Worm (Caenorhabditis elegans) whole organism, young adult: ENCODE results near the gene srab-11.

Experiments
- F10E7.11 ChIP-seq: sonication (generic microtip); optimal IDR thresholded peaks from 2 replicates; lab custom pipeline; 2017; ENCODE audit warnings: mild to moderate bottlenecking, missing genetic modification characterization, moderate library complexity, missing compliant biosample characterization
- F33H1.4 ChIP-seq: fragments of 200-800 bp; sonication (Bioruptor generic); IDR thresholded peaks from 2 replicates; pipeline ENCODE4 v1.3.6; 2022; ENCODE audit warnings: missing genetic modification reagents, missing genetic modification characterization, missing compliant biosample characterization
- F39B2.1 ChIP-seq: fragments of 200-800 bp; sonication (Bioruptor generic); IDR thresholded peaks from 2 replicates; pipeline ENCODE4 v1.3.6; 2022; ENCODE audit warnings: missing genetic modification reagents, missing genetic modification characterization, missing compliant biosample characterization
- F49E8.2 ChIP-seq: sonication (generic microtip); optimal IDR thresholded peaks from 3 replicates; lab custom pipeline; 2017; ENCODE audit warnings: missing genetic modification characterization, mild to moderate bottlenecking, missing compliant biosample characterization, antibody characterized with exemption, moderate library complexity; ENCODE audit not compliant: insufficient read depth
- F57A8.1 ChIP-seq: fragments of 200-800 bp; sonication (Bioruptor generic); optimal IDR thresholded peaks from 2 replicates; lab custom pipeline; 2018; ENCODE audit warnings: mild to moderate bottlenecking, missing genetic modification characterization, moderate library complexity, missing compliant biosample characterization
- F57C9.4 ChIP-seq: sonication (generic microtip); optimal IDR thresholded peaks from 2 replicates; lab custom pipeline; 2017; ENCODE audit warnings: mild to moderate bottlenecking, missing genetic modification characterization, missing compliant biosample characterization
- K11D2.4 ChIP-seq: fragments of 200-800 bp; sonication (Bioruptor generic); IDR thresholded peaks from 2 replicates; pipeline ENCODE4 v1.3.6; 2022; ENCODE audit warnings: missing genetic modification reagents, missing genetic modification characterization, missing compliant biosample characterization
- ama-1 ChIP-seq, 3 experiments: fragments of 150-350 bp in 1 of 3; sonication (generic microtip) in 2 of 3; optimal IDR thresholded peaks; 2 replicates each; lab custom pipeline; 2014 to 2018; ENCODE audit warnings: missing biosample characterization in 2 of 3, missing genetic modification characterization in 2 of 3, missing genetic modification reagents in 2 of 3
- aptf-3 ChIP-seq: fragments of 200-800 bp; sonication (Bioruptor generic); IDR thresholded peaks from 2 replicates; pipeline ENCODE4 v1.3.6; 2022; ENCODE audit warnings: missing genetic modification characterization, missing compliant biosample characterization
- atf-7 ChIP-seq: sonication (generic microtip); optimal IDR thresholded peaks from 2 replicates; lab custom pipeline; 2017; ENCODE audit warnings: mild to moderate bottlenecking, missing genetic modification characterization, missing compliant biosample characterization
- athp-1 ChIP-seq: sonication (generic microtip); optimal IDR thresholded peaks from 2 replicates; lab custom pipeline; 2017; ENCODE audit warnings: mild to moderate bottlenecking, missing genetic modification characterization, missing compliant biosample characterization
- bed-2 ChIP-seq: fragments of 200-800 bp; sonication (Bioruptor generic); IDR thresholded peaks from 2 replicates; pipeline ENCODE4 v1.3.6; 2022; ENCODE audit warnings: missing genetic modification reagents, missing genetic modification characterization, missing compliant biosample characterization
- ceh-40 ChIP-seq: fragments of 200-800 bp; sonication (Bioruptor generic); IDR thresholded peaks from 2 replicates; pipeline ENCODE4 v1.3.6; 2022; ENCODE audit warnings: missing genetic modification characterization, missing compliant biosample characterization
- die-1 ChIP-seq: sonication (generic microtip); optimal IDR thresholded peaks from 2 replicates; lab custom pipeline; 2016; ENCODE audit warnings: missing genotype, mild to moderate bottlenecking, missing genetic modification characterization, missing compliant biosample characterization
- dox-1 ChIP-seq: fragments of 200-800 bp; sonication (Bioruptor generic); IDR thresholded peaks from 2 replicates; pipeline ENCODE4 v1.3.6; 2022; ENCODE audit warnings: missing genetic modification reagents, missing genetic modification characterization, missing compliant biosample characterization
- dpff-1 ChIP-seq: sonication (generic microtip); optimal IDR thresholded peaks from 2 replicates; lab custom pipeline; 2017; ENCODE audit warnings: mild to moderate bottlenecking, missing genetic modification characterization, missing compliant biosample characterization
- egrh-3 ChIP-seq: fragments of 200-800 bp; sonication (Bioruptor generic); IDR thresholded peaks from 2 replicates; pipeline ENCODE4 v1.3.6; 2022; ENCODE audit warnings: missing genetic modification reagents, missing genetic modification characterization, missing compliant biosample characterization
- lin-26 ChIP-seq: fragments of 200-800 bp; sonication (Bioruptor generic); IDR thresholded peaks from 2 replicates; pipeline ENCODE4 v1.3.6; 2022; ENCODE audit warnings: missing genetic modification reagents, missing genetic modification characterization, missing compliant biosample characterization
- lin-35 ChIP-seq, 3 experiments: fragments of 150-350 bp in 2 of 3; sonication (generic microtip) in 1 of 3; optimal IDR thresholded peaks; 2 replicates each; lab custom pipeline; 2014 to 2018; ENCODE audit warnings: missing biosample characterization in 3 of 3, missing genetic modification characterization in 3 of 3, missing genetic modification reagents in 3 of 3
- lsl-1 ChIP-seq: fragments of 200-800 bp; sonication (Bioruptor generic); optimal IDR thresholded peaks from 2 replicates; lab custom pipeline; 2018; ENCODE audit warnings: mild to moderate bottlenecking, missing genetic modification characterization, moderate library complexity, missing compliant biosample characterization
- madf-3 ChIP-seq: fragments of 200-800 bp; sonication (Bioruptor generic); IDR thresholded peaks from 2 replicates; pipeline ENCODE4 v1.3.6; 2022; ENCODE audit warnings: missing genetic modification reagents, missing genetic modification characterization, missing compliant biosample characterization
- nhr-179 ChIP-seq: sonication (generic microtip); optimal IDR thresholded peaks from 2 replicates; lab custom pipeline; 2016; ENCODE audit warnings: mild to moderate bottlenecking, missing genetic modification characterization, missing compliant biosample characterization
- repo-1 ChIP-seq: sonication (generic microtip); optimal IDR thresholded peaks from 2 replicates; lab custom pipeline; 2017; ENCODE audit warnings: mild to moderate bottlenecking, missing genetic modification characterization, missing compliant biosample characterization
- sea-2 ChIP-seq: fragments of 200-800 bp; sonication (Bioruptor generic); IDR thresholded peaks from 2 replicates; pipeline ENCODE4 v1.3.6; 2022; ENCODE audit warnings: missing genetic modification characterization, missing compliant biosample characterization
- sptf-2 ChIP-seq: fragments of 200-800 bp; sonication (Bioruptor generic); optimal IDR thresholded peaks from 2 replicates; lab custom pipeline; 2018; ENCODE audit warnings: mild to moderate bottlenecking, missing genetic modification characterization, missing compliant biosample characterization
- tbp1 ChIP-seq: fragments of 200-800 bp; sonication (Bioruptor generic); optimal IDR thresholded peaks from 2 replicates; lab custom pipeline; 2018; ENCODE audit warnings: mild to moderate bottlenecking, missing genetic modification characterization, missing compliant biosample characterization
- unc-62 ChIP-seq: fragments of 150-350 bp; optimal IDR thresholded peaks from 2 replicates; lab custom pipeline; 2014; ENCODE audit warnings: missing biosample characterization, missing genetic modification reagents, missing genetic modification characterization
- zfh-2 ChIP-seq: fragments of 200-800 bp; sonication (Bioruptor generic); conservative IDR thresholded peaks from 2 replicates; pipeline ENCODE4 v1.3.6; 2022; ENCODE audit warnings: missing genetic modification reagents, missing genetic modification characterization, missing compliant biosample characterization
- ztf-18 ChIP-seq: sonication (generic microtip); optimal IDR thresholded peaks from 2 replicates; lab custom pipeline; 2016; ENCODE audit warnings: missing genotype, mild to moderate bottlenecking, missing genetic modification characterization, missing compliant biosample characterization
- ztf-25 ChIP-seq: fragments of 200-800 bp; sonication (Bioruptor generic); IDR thresholded peaks from 2 replicates; pipeline ENCODE4 v1.3.6; 2022; ENCODE audit warnings: missing genetic modification reagents, missing genetic modification characterization, missing compliant biosample characterization
- ztf-26 ChIP-seq: sonication (generic microtip); optimal IDR thresholded peaks from 2 replicates; lab custom pipeline; 2017; ENCODE audit warnings: missing genetic modification characterization, missing compliant biosample characterization
- ztf-28 ChIP-seq: fragments of 200-800 bp; sonication (Bioruptor generic); IDR thresholded peaks from 2 replicates; pipeline ENCODE4 v1.3.6; 2022; ENCODE audit warnings: missing genetic modification reagents, missing genetic modification characterization, missing compliant biosample characterization

srab-11 gene

ce11 chrV:3138488-3138887 lies 8.3 kb downstream of the srab-11 start, which contains the start of the genes irld-3 and F02C9.1 (continued):
- TF ChIP-seq madf-3 (GFP tag; lab: Robert Waterston, UW) (no peak), F57C9.4 (tag; lab: Kevin White, UChicago) (no peak)

DNA sequence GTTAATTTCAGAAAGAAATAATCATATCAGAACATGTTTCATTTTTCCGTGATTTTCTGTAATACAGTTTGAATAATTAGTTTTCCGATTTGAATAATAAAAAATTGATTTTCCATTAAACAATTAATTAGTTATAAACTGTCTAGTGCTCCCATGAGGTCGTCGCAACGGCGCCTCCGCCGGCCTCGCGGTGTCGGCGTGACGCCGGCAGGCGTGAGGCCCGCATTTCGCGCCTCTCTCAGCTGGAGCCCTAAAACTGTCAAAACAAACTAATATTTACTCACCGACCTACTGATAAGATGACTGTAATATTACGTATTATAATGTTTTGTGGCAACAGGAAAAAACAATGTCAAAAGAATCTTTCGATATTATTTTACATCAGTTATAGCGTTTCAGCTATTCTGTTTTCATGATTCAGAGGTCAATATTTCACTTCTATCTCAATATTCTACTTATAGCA lies 13.5 kb downstream of the srab-11 start, which contains the start of gene F02C9.2:
Gene F02C9.2, plus strand, starts transcription at position 413 of the 463 bp plus-strand sequence.
- peak; percentile 81 for TF ChIP-seq zfh-2 (GFP tag; lab: Robert Waterston, UW)
- TF ChIP-seq die-1 (tag; lab: Kevin White, UChicago): no peak
- TF ChIP-seq egrh-3: peak; percentile 41; the same call in 1 of the 2 replicates
- TF ChIP-seq F49E8.2 (tag; lab: Kevin White, UChicago): no peak
- no peak for TF ChIP-seq F57A8.1 (GFP tag; lab: Kevin White, UChicago)
- no peak for TF ChIP-seq atf-7 (tag; lab: Kevin White, UChicago)
- no peak for TF ChIP-seq unc-62 (GFP tag; lab: Kevin White, UChicago)
- no peak for TF ChIP-seq F33H1.4 (GFP tag; lab: Robert Waterston, UW)
- no peak for TF ChIP-seq sptf-2 (GFP tag; lab: Kevin White, UChicago)
- TF ChIP-seq K11D2.4: no peak
- no peak for TF ChIP-seq dox-1 (GFP tag; lab: Robert Waterston, UW)
- TF ChIP-seq F10E7.11 (tag; lab: Kevin White, UChicago): no peak
- no peak for TF ChIP-seq ztf-25 (GFP tag; lab: Robert Waterston, UW)

- TF ChIP-seq F10E7.11 (tag; lab: Kevin White, UChicago): peak; percentile 38
- TF ChIP-seq zfh-2 (GFP tag; lab: Robert Waterston, UW): peak; percentile 97
- no peak for TF ChIP-seq ztf-26 (tag; lab: Kevin White, UChicago)
- no peak for TF ChIP-seq dpff-1
- peak; percentile 13; the same call in 1 of the 2 replicates for TF ChIP-seq dox-1 (GFP tag; lab: Robert Waterston, UW)
- TF ChIP-seq ztf-28: 0 out of 2 replicates have a peak, but pooled peaks have one; percentile 17
- TF ChIP-seq sea-2: peak; percentile 45; the same call in 1 of the 2 replicates
- no peak for TF ChIP-seq madf-3 (GFP tag; lab: Robert Waterston, UW)
- peak; percentile 98 for TF ChIP-seq egrh-3
- TF ChIP-seq bed-2 (GFP tag; lab: Robert Waterston, UW): peak; percentile 22; the same call in 1 of the 2 replicates
- no peak for TF ChIP-seq ama-1 (optimal IDR thresholded peaks at IDR 0.05; lab: Kevin White, UChicago)
- no peak for TF ChIP-seq ama-1 (GFP tag; optimal IDR thresholded peaks at IDR 0.05; lab: Kevin White, UChicago)
- 0 out of 2 replicates have a peak, but pooled peaks have one; percentile 47 for TF ChIP-seq lin-26 (GFP tag; lab: Robert Waterston, UW)
Observed at ce11 chrV:3132116-3132515, 14.7 kb downstream of the srab-11 start.

- TF ChIP-seq ztf-28 (no peak), repo-1 (tag; lab: Kevin White, UChicago) (no peak), tbp1 (GFP tag; lab: Kevin White, UChicago) (no peak), nhr-179 (tag; lab: Kevin White, UChicago) (no peak)
- TF ChIP-seq, all 124 proteins: peak for 0
Observed at ce11 chrV:3128803-3129202, 18.0 kb downstream of the srab-11 start, which contains the start of gene tat-6. Gene tat-6, plus strand, starts transcription at chrV:3129103.

DNA sequence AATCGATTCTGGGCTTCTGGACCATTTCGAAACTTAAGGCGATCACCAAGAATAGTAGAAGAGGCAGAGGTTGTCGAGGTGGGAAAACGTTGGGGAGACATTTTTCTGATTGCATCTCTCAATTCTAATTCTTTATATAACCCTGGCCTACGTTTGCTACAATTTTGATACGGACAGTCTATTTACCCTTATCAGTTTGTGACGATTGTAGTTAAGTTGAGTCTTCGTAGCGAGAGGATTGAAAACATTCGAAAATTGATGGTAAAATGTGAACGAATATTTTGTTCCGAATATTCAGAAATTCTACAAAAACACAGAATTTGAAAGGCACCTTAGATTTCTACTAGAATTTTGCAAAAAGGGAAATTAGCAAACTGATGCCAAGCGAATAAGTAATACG lies 19.2 kb downstream of the srab-11 start, which contains the start of gene Y73C8C.10:
Gene Y73C8C.10, minus strand, starts transcription at position 101 of the 400 bp plus-strand sequence.
- no peak for TF ChIP-seq lin-35 (GFP tag; optimal IDR thresholded peaks at IDR 0.05; lab: Kevin White, UChicago)
- TF ChIP-seq athp-1: no peak
- no peak for TF ChIP-seq egrh-3
- TF ChIP-seq ztf-18 (tag; lab: Kevin White, UChicago): no peak
- TF ChIP-seq nhr-179 (tag; lab: Kevin White, UChicago): no peak
- no peak for TF ChIP-seq sptf-2 (GFP tag; lab: Kevin White, UChicago)
- TF ChIP-seq lsl-1 (GFP tag; lab: Kevin White, UChicago): no peak
- no peak for TF ChIP-seq aptf-3
- TF ChIP-seq tbp1 (GFP tag; lab: Kevin White, UChicago): no peak
- no peak for TF ChIP-seq ceh-40 (GFP tag; lab: Robert Waterston, UW)
- no peak for TF ChIP-seq F39B2.1 (GFP tag; lab: Robert Waterston, UW)
